Worm (Caenorhabditis elegans): ENCODE data around the gene K10H10.7.
A peak's percentile ranks its signal among the peaks of the same experiment; 100 is the strongest.

K10H10.7 gene

DNA sequence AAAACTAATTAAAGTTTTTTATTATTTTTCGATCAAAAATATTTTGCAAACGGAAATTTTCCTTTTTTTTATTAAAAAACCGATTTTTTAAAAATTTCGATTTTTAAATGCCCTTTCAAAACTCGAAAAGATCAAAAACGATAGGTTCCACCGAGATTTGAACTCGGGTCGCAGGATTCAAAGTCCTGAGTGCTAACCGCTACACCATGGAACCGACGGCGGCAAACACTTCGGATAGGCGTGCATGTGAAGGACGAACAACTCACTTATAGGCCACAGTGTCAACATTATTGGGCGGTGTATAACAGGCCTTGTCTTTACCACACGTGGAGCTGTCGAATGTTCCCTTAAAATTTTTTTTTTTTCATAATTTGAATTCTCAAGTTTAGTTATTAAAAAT lies 32.8 kb downstream of the K10H10.7 start:
- peak; percentile 50 for TF ChIP-seq pha-4 (tag; optimal IDR thresholded peaks at IDR 0.05)
- peak; percentile 1 for TF ChIP-seq elt-2 (tag; optimal IDR thresholded peaks at IDR 0.05)
- TF ChIP-seq egl-5 (tag; optimal IDR thresholded peaks at IDR 0.05), result no peak
- TF ChIP-seq hmg-11 (tag; optimal IDR thresholded peaks at IDR 0.05), result peak; percentile 17
- peak; percentile 21 for TF ChIP-seq nhr-43 (tag; optimal IDR thresholded peaks at IDR 0.05; ENCODE audit: poor library complexity, severe bottlenecking)

DNA sequence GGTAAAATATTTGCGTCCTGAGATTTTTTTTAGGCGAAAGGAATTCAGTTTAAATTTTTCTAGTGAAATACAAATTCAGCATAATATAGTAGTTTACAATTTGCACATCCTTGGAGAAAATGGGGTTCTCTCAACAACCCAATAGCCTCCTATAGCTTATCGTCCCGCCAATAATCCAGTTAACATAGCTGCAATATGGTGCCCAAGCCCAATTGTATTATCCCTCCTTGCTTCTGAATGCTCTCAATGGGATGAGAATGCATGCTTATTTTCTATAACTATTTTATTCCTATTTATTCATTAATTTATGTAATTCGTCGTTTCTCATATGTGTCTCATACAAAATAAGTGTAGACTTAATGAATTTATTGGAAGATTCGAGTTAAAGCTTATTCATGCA lies 37.4 kb downstream of the K10H10.7 start:
- no peak for TF ChIP-seq fkh-2 (tag; optimal IDR thresholded peaks at IDR 0.05)
- TF ChIP-seq nhr-11 (tag; optimal IDR thresholded peaks at IDR 0.05), result no peak
- no peak for TF ChIP-seq sea-2 (GFP tag; optimal IDR thresholded peaks at IDR 0.05)
- no peak for TF ChIP-seq lin-39 (tag; optimal IDR thresholded peaks at IDR 0.05)

Data from whole organism, L3 larva.